Comparison of ENCODE assay signal across 2 worm cellular contexts in genomic region chrV:15148800-15149199, ce11.
A peak's percentile ranks its signal among the peaks of the same experiment; 100 is the strongest.
TF ChIP-seq lines count a peak whose summit lies in the region.

Gene T09F5.1, plus strand, starts transcription at chrV:15149100.

TF ChIP-seq in whole organism, late embryonic, 69 proteins besides CTCF, POLR2A, EP300 and RAD21:
- TF ChIP-seq pax-1 (tag; optimal IDR thresholded peaks at IDR 0.05; lab: Kevin White, UChicago) (no peak), rnt-1 (tag; optimal IDR thresholded peaks at IDR 0.05; lab: Kevin White, UChicago) (peak; percentile 5)

TF ChIP-seq in whole organism, mixed stage, embryonic, 35 proteins besides CTCF, POLR2A, EP300 and RAD21:
- TF ChIP-seq blmp-1 (tag; optimal IDR thresholded peaks at IDR 0.05; lab: Kevin White, UChicago) (no peak), elt-1 (tag; optimal IDR thresholded peaks at IDR 0.05; lab: Kevin White, UChicago; ENCODE audit: borderline replicate concordance, insufficient read depth) (peak; percentile 60)
